Worm (Caenorhabditis elegans) whole organism, mixed stage, embryonic: ENCODE results near the gene ZC204.6.

Experiments
- ceh-43 ChIP-seq: fragments of 200-800 bp; sonication (Bioruptor generic); optimal IDR thresholded peaks from 2 replicates; lab custom pipeline; 2018; ENCODE audit warnings: mild to moderate bottlenecking, missing genetic modification characterization, moderate library complexity, missing compliant biosample characterization
- elt-3 ChIP-seq: fragments of 150-350 bp; optimal IDR thresholded peaks from 2 replicates; lab custom pipeline; 2014; ENCODE audit warnings: missing biosample characterization, missing genetic modification characterization
- ham-2 ChIP-seq: fragments of 200-800 bp; sonication (Bioruptor generic); optimal IDR thresholded peaks from 2 replicates; lab custom pipeline; 2018; ENCODE audit warnings: mild to moderate bottlenecking, missing genetic modification characterization, missing compliant biosample characterization
- lin-32 ChIP-seq: fragments of 200-800 bp; sonication (Bioruptor generic); optimal IDR thresholded peaks from 2 replicates; lab custom pipeline; 2018; ENCODE audit warnings: mild to moderate bottlenecking, missing genetic modification characterization, missing compliant biosample characterization
- lsy-2 ChIP-seq: fragments of 150-350 bp; optimal IDR thresholded peaks from 2 replicates; lab custom pipeline; 2014; ENCODE audit warnings: missing biosample characterization, missing genetic modification characterization
- nhr-237 ChIP-seq: fragments of 150-350 bp; optimal IDR thresholded peaks from 2 replicates; lab custom pipeline; 2014; ENCODE audit warnings: missing biosample characterization, missing genetic modification characterization
- nhr-76 ChIP-seq: sonication (generic microtip); optimal IDR thresholded peaks from 2 replicates; lab custom pipeline; 2017; ENCODE audit warnings: missing biosample characterization, missing genetic modification characterization
- pha-4 ChIP-seq: fragments of 150-350 bp; optimal IDR thresholded peaks from 2 replicates; lab custom pipeline; 2018; ENCODE audit warnings: missing biosample characterization, missing genetic modification reagents, missing genetic modification characterization
- sem-2 ChIP-seq: fragments of 200-800 bp; sonication (Bioruptor generic); optimal IDR thresholded peaks from 2 replicates; lab custom pipeline; 2018; ENCODE audit warnings: mild to moderate bottlenecking, missing genetic modification characterization, missing compliant biosample characterization
- snpc-4 ChIP-seq: fragments of 150-350 bp; optimal IDR thresholded peaks from 2 replicates; lab custom pipeline; 2014; ENCODE audit warnings: missing biosample characterization, missing genetic modification characterization
- unc-62 ChIP-seq: fragments of 150-350 bp; optimal IDR thresholded peaks from 2 replicates; lab custom pipeline; 2014; ENCODE audit warnings: missing biosample characterization, missing genetic modification reagents, missing genetic modification characterization
- ztf-11 ChIP-seq: fragments of 150-350 bp; optimal IDR thresholded peaks from 2 replicates; lab custom pipeline; 2014; ENCODE audit warnings: missing biosample characterization, missing genetic modification characterization

DNA sequence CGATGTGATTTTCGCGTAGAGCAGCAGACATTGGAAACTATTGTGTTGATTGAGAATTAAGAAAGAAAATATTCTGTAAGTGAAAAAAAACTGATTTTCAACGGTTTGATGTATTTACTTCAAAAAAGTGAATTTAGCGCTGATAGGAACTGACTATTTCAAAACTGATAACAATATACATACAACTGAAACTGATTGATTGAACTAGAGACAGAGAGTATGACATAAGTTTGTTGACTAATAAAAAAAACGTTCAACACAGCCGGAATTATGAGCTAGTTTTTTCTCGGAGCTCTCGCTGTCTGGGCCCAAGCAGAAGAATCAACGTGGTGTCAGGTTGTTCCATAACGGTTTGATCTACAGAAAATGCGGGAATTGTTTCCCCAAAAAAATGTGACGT is 30.7 kb downstream of the ZC204.6 start, which contains the start of gene fbxa-164:
- TF ChIP-seq ham-2 (GFP tag; lab: Kevin White, UChicago): no peak
- TF ChIP-seq nhr-76: no peak
- no peak for TF ChIP-seq snpc-4
- TF ChIP-seq elt-3 (tag; lab: Kevin White, UChicago): no peak
- TF ChIP-seq nhr-237 (tag; lab: Kevin White, UChicago): no peak
- TF ChIP-seq unc-62 (GFP tag; lab: Kevin White, UChicago): no peak
- no peak for TF ChIP-seq lin-32 (GFP tag; lab: Kevin White, UChicago)
- TF ChIP-seq pha-4 (tag; lab: Kevin White, UChicago): no peak
- TF ChIP-seq lsy-2 (tag; lab: Kevin White, UChicago): no peak
- no peak for TF ChIP-seq ceh-43 (GFP tag; lab: Kevin White, UChicago)
- no peak for TF ChIP-seq ztf-11 (tag; lab: Kevin White, UChicago)
- TF ChIP-seq sem-2: no peak
